Worm (Caenorhabditis elegans): Measurements from ENCODE around the gene F36H1.11.
A peak's percentile ranks its signal among the peaks of the same experiment; 100 is the strongest.

Gene F36H1.11

DNA sequence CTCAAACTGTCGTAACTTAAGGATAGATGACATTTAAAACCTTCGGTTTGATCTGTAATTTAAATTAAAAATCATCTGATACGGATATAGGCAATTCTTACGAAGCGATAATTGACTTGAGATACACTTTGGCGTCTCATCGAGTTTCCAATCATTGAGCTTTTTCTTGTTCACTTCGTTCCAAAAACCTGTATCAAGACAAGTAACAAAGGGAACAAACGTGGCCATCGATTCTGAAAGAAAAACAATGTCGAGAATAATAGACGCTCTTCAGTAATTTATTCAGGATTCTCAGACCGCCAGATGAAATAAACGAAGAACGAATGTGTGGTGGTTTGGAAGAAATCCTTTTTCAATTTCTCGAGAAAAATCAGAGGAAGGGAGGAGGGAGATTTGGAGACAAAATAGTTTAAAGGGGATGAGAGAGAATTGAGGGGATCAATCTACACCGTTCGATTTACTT is 31.9 kb downstream of the F36H1.11 start, which contains the start of gene atg-7 (continued):
- TF ChIP-seq saeg-2 (GFP tag; IDR thresholded peaks at IDR 0.05) (no peak), pha-4 (GFP tag; IDR thresholded peaks at IDR 0.05) (no peak), pha-4 (tag; optimal IDR thresholded peaks at IDR 0.05) (no peak), pqm-1 (tag; optimal IDR thresholded peaks at IDR 0.05) (no peak), T26A8.4 (GFP tag; IDR thresholded peaks at IDR 0.05) (peak; percentile 71), unc-39 (tag; optimal IDR thresholded peaks at IDR 0.05) (no peak), php-3 (GFP tag; IDR thresholded peaks at IDR 0.05) (peak; percentile 23; the same call in 1 of the 2 replicates), snpc-4 (tag; optimal IDR thresholded peaks at IDR 0.05) (no peak), ceh-82 (tag; optimal IDR thresholded peaks at IDR 0.05) (no peak), mep-1 (tag; optimal IDR thresholded peaks at IDR 0.05) (no peak), Y75B8A.6 (GFP tag; IDR thresholded peaks at IDR 0.05) (no peak)

DNA sequence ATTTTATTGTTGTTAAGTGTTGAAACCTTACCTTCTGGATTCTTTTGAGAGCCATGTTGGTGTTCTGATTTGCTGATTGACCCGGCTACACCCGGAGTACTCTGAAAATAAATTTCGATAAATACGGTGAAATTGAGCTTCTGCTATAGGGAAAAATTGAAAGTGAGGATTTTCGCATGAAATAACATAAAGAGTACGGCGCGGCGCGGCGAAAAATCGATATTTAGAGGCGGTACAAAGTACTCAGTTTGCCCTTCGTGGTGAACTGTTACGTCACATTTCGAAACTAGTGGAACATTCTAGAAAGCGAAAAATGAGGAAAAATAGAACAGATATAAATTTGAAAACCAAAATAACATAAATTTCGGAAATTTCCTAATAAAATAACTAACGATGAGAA is 33.2 kb downstream of the F36H1.11 start, which contains the start of gene let-70:
TSS of gene let-70 (minus strand) at position 101 of the 400 bp plus-strand sequence.
- TF ChIP-seq pha-4 (GFP tag; IDR thresholded peaks at IDR 0.05) (0 out of 2 replicates have a peak, but pooled peaks have one; percentile 2), pha-4 (tag; optimal IDR thresholded peaks at IDR 0.05) (no peak), aha-1 (tag) (peak; percentile 90), ceh-28 (tag; optimal IDR thresholded peaks at IDR 0.05) (peak; percentile 18), mdt-29 (GFP tag; IDR thresholded peaks at IDR 0.05) (0 out of 2 replicates have a peak, but pooled peaks have one; percentile 5), fkh-10 (GFP tag; optimal IDR thresholded peaks at IDR 0.05) (no peak), daf-19 (GFP tag; conservative IDR thresholded peaks at IDR 0.05) (no peak), dmd-6 (GFP tag; IDR thresholded peaks at IDR 0.05) (no peak), nhr-41 (GFP tag; IDR thresholded peaks at IDR 0.05) (no peak), lin-15B (tag; optimal IDR thresholded peaks at IDR 0.05) (no peak), egl-43 (GFP tag; IDR thresholded peaks at IDR 0.05) (0 out of 2 replicates have a peak, but pooled peaks have one; percentile 30), lim-7 (GFP tag; IDR thresholded peaks at IDR 0.05) (no peak), dmd-9 (GFP tag; IDR thresholded peaks at IDR 0.05) (no peak), zip-2 (tag; optimal IDR thresholded peaks at IDR 0.05) (peak; percentile 10), arid-1 (GFP tag; conservative IDR thresholded peaks at IDR 0.05) (0 out of 2 replicates have a peak, but pooled peaks have one; percentile 20)

DNA sequence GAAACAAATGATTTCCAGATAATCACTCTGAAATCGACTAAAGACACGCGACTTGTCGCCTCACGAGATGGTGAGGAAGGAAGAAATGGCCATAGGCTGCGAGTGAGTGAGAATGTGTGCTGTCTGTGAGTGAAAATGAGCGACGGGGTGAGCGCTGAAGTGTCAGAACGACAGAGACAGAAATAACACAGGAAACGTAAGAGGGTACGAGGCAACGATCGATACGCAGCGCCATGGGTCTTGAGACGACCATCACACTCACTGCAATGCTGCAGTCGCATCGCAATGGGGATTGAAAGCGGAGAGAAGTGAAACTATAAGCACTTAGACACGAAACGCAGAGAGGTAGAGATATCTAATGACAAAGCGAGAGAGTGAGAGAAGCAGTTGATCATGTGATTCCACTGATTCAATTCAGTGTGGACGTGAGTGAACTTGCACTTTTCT is 33.8 kb downstream of the F36H1.11 start:
- TF ChIP-seq Y75B8A.6 (GFP tag; IDR thresholded peaks at IDR 0.05) (no peak), lsy-2 (tag; optimal IDR thresholded peaks at IDR 0.05) (peak; percentile 86 to 93), mdt-29 (GFP tag; IDR thresholded peaks at IDR 0.05) (peak; percentile 76; the same call in 1 of the 2 replicates), dmd-6 (GFP tag; IDR thresholded peaks at IDR 0.05) (peak; percentile 84), zip-11 (GFP tag; IDR thresholded peaks at IDR 0.05) (no peak), F37D6.2 (tag; optimal IDR thresholded peaks at IDR 0.05) (peak; percentile 85), gei-8 (GFP tag; optimal IDR thresholded peaks at IDR 0.05) (peak; percentile 83), attf-4 (tag; optimal IDR thresholded peaks at IDR 0.05) (no peak), ZK546.5 (tag; optimal IDR thresholded peaks at IDR 0.05) (no peak), lin-15B (tag; optimal IDR thresholded peaks at IDR 0.05) (no peak), ces-1 (GFP tag; optimal IDR thresholded peaks at IDR 0.05) (peak; percentile 81), zip-2 (tag; optimal IDR thresholded peaks at IDR 0.05) (peak; percentile 4), nhr-77 (tag; optimal IDR thresholded peaks at IDR 0.05) (peak; percentile 63), arid-1 (GFP tag; conservative IDR thresholded peaks at IDR 0.05) (peak; percentile 53), egl-43 (GFP tag; IDR thresholded peaks at IDR 0.05) (peak; percentile 91), lin-39 (tag; optimal IDR thresholded peaks at IDR 0.05) (no peak), pqm-1 (tag; optimal IDR thresholded peaks at IDR 0.05) (peak; percentile 3), pha-4 (GFP tag; IDR thresholded peaks at IDR 0.05) (peak; percentile 82), pha-4 (tag; optimal IDR thresholded peaks at IDR 0.05) (no peak), ceh-62 (tag; optimal IDR thresholded peaks at IDR 0.05) (no peak), dmd-8 (GFP tag; IDR thresholded peaks at IDR 0.05) (0 out of 2 replicates have a peak, but pooled peaks have one; percentile 20), egl-27 (tag; optimal IDR thresholded peaks at IDR 0.05) (no peak), fkh-10 (GFP tag; optimal IDR thresholded peaks at IDR 0.05) (peak; percentile 87), ceh-28 (tag; optimal IDR thresholded peaks at IDR 0.05) (peak; percentile 90), nhr-237 (tag; optimal IDR thresholded peaks at IDR 0.05) (peak; percentile 38), zag-1 (tag; optimal IDR thresholded peaks at IDR 0.05) (peak; percentile 74), mes-2 (tag; optimal IDR thresholded peaks at IDR 0.05; ENCODE audit: poor library complexity, severe bottlenecking) (peak; percentile 67), lir-3 (tag; optimal IDR thresholded peaks at IDR 0.05) (peak; percentile 30), lin-38 (GFP tag; IDR thresholded peaks at IDR 0.05) (peak; percentile 78), skn-1 (tag; optimal IDR thresholded peaks at IDR 0.05) (peak; percentile 66), ceh-44 (GFP tag; IDR thresholded peaks at IDR 0.05) (0 out of 2 replicates have a peak, but pooled peaks have one; percentile 24), cey-2 (tag; optimal IDR thresholded peaks at IDR 0.05; ENCODE audit: borderline replicate concordance, insufficient read depth) (no peak), lin-13 (GFP tag; optimal IDR thresholded peaks at IDR 0.05) (peak; percentile 72), madf-9 (GFP tag; conservative IDR thresholded peaks at IDR 0.05) (peak; percentile 27; the same call in 1 of the 2 replicates), T26A8.4 (GFP tag; IDR thresholded peaks at IDR 0.05) (peak; percentile 89)

All from whole organism, L4 larva.